Worm (Caenorhabditis elegans): ENCODE data around the gene srh-279.

ce11 chrV:16214505-16214904 is 22.3 kb downstream of the srh-279 start, which contains the start of gene F11A5.9:
- TF ChIP-seq lsy-2 (tag; optimal IDR thresholded peaks at IDR 0.05) = no peak
- TF ChIP-seq D1046.2 (GFP tag; IDR thresholded peaks at IDR 0.05) = no peak
- TF ChIP-seq nhr-48 (tag; optimal IDR thresholded peaks at IDR 0.05) = no peak
- TF ChIP-seq ztf-11 (tag; optimal IDR thresholded peaks at IDR 0.05) = no peak
- no peak for TF ChIP-seq jun-1 (tag; optimal IDR thresholded peaks at IDR 0.05)
